Fruit fly (Drosophila melanogaster) whole organism, embryonic: Measurements from ENCODE around the gene dbo.

Source experiments
- Bgb ChIP-seq: fragments of 200-800 bp; sonication (Bioruptor generic); IDR thresholded peaks from 2 replicates; pipeline ENCODE4 v1.3.6; 2022; ENCODE audit warnings: missing biosample characterization, missing genetic modification characterization; ENCODE audit not compliant: partially characterized antibody
- BtbVII ChIP-seq: fragments of 200-800 bp; sonication (Bioruptor generic); optimal IDR thresholded peaks from 3 replicates; lab custom pipeline; 2017; ENCODE audit warnings: missing biosample characterization, mild to moderate bottlenecking, missing genetic modification characterization
- CG12299 ChIP-seq: fragments of 200-800 bp; sonication (Bioruptor generic); optimal IDR thresholded peaks from 2 replicates; lab custom pipeline; 2018; ENCODE audit warnings: missing biosample characterization, mild to moderate bottlenecking, missing genetic modification characterization
- CG13123 ChIP-seq: fragments of 200-800 bp; sonication (Bioruptor generic); optimal IDR thresholded peaks from 2 replicates; lab custom pipeline; 2016; ENCODE audit warnings: missing biosample characterization, missing genetic modification characterization
- CG14050 ChIP-seq: fragments of 200-800 bp; sonication (Bioruptor generic); IDR thresholded peaks from 3 replicates; pipeline ENCODE4 v1.3.6; 2022; ENCODE audit warnings: missing biosample characterization, missing genetic modification characterization
- CG14965 ChIP-seq: fragments of 200-800 bp; sonication (Bioruptor generic); optimal IDR thresholded peaks from 2 replicates; lab custom pipeline; 2016; ENCODE audit warnings: missing biosample characterization, missing genetic modification characterization, borderline replicate concordance
- CG16813 ChIP-seq: fragments of 200-800 bp; sonication (Bioruptor generic); IDR thresholded peaks from 3 replicates; pipeline ENCODE4 v1.3.6; 2022; ENCODE audit warnings: missing biosample characterization, missing genetic modification characterization; ENCODE audit not compliant: partially characterized antibody
- CG16863 ChIP-seq: fragments of 200-800 bp; sonication (Bioruptor generic); optimal IDR thresholded peaks from 3 replicates; lab custom pipeline; 2016; ENCODE audit warnings: missing biosample characterization, missing genetic modification characterization
- CG17361 ChIP-seq: fragments of 200-800 bp; sonication (Bioruptor generic); IDR thresholded peaks from 3 replicates; pipeline ENCODE4 v1.3.6; 2022; ENCODE audit warnings: missing biosample characterization, missing genetic modification characterization
- CG1792 ChIP-seq: fragments of 200-800 bp; sonication (Bioruptor generic); optimal IDR thresholded peaks from 2 replicates; lab custom pipeline; 2016; ENCODE audit warnings: missing biosample characterization, missing genetic modification characterization
- CG18011 ChIP-seq: fragments of 200-800 bp; sonication (Bioruptor generic); optimal IDR thresholded peaks from 2 replicates; lab custom pipeline; 2017; ENCODE audit warnings: missing biosample characterization, missing genetic modification characterization, mild to moderate bottlenecking, moderate library complexity, missing genotype
- CG31388 ChIP-seq: fragments of 200-800 bp; sonication (Bioruptor generic); optimal IDR thresholded peaks from 2 replicates; lab custom pipeline; 2016; ENCODE audit warnings: missing biosample characterization, missing genetic modification characterization
- CG33213 ChIP-seq: fragments of 200-800 bp; sonication (Bioruptor generic); optimal IDR thresholded peaks from 3 replicates; lab custom pipeline; 2016; ENCODE audit warnings: missing biosample characterization, missing genetic modification characterization
- CG33557 ChIP-seq: fragments of 200-800 bp; sonication (Bioruptor generic); optimal IDR thresholded peaks from 2 replicates; lab custom pipeline; 2019; ENCODE audit warnings: missing biosample characterization, mild to moderate bottlenecking, missing genetic modification characterization, moderate library complexity
- CG6272 ChIP-seq: fragments of 200-800 bp; sonication (Bioruptor generic); IDR thresholded peaks from 2 replicates; pipeline ENCODE4 v1.3.6; 2022; ENCODE audit warnings: missing biosample characterization, missing genetic modification characterization
- CG6765 ChIP-seq: fragments of 200-800 bp; sonication (Bioruptor generic); optimal IDR thresholded peaks from 3 replicates; lab custom pipeline; 2017; ENCODE audit warnings: missing biosample characterization, mild to moderate bottlenecking, missing genetic modification characterization
- D19A ChIP-seq: fragments of 200-800 bp; optimal IDR thresholded peaks from 3 replicates; lab custom pipeline; 2019; ENCODE audit warnings: missing biosample characterization, mild to moderate bottlenecking, missing genetic modification characterization, moderate library complexity
- Deaf1 ChIP-seq: fragments of 200-800 bp; optimal IDR thresholded peaks from 3 replicates; lab custom pipeline; 2019; ENCODE audit warnings: missing biosample characterization, mild to moderate bottlenecking, missing genetic modification characterization, moderate library complexity
- Doc2 ChIP-seq: fragments of 200-800 bp; sonication (Bioruptor generic); IDR thresholded peaks from 2 replicates; pipeline ENCODE4 v1.3.6; 2022; ENCODE audit warnings: missing biosample characterization, missing genetic modification characterization
- Ets65A ChIP-seq: fragments of 200-800 bp; sonication (Bioruptor generic); peaks from one replicate; lab custom pipeline; 2016; ENCODE audit warnings: missing biosample characterization, missing genetic modification characterization
- Hr39 ChIP-seq: fragments of >200 bp; optimal IDR thresholded peaks from 2 replicates; lab custom pipeline; 2017
- Lhr ChIP-seq: fragments of 200-800 bp; sonication (Bioruptor generic); optimal IDR thresholded peaks from 3 replicates; lab custom pipeline; 2017; ENCODE audit warnings: mild to moderate bottlenecking, missing biosample characterization, missing genetic modification reagents, missing genetic modification characterization
- MESR4 ChIP-seq: fragments of 200-800 bp; sonication (Bioruptor generic); optimal IDR thresholded peaks from 2 replicates; lab custom pipeline; 2018; ENCODE audit warnings: missing biosample characterization, mild to moderate bottlenecking, missing genetic modification characterization, moderate library complexity
- Nf-YA ChIP-seq: fragments of 200-800 bp; sonication (Bioruptor generic); IDR thresholded peaks from 2 replicates; pipeline ENCODE4 v1.3.6; 2022; ENCODE audit warnings: missing biosample characterization, missing genetic modification characterization
- PHDP ChIP-seq: fragments of 200-800 bp; sonication (Bioruptor generic); optimal IDR thresholded peaks from 3 replicates; lab custom pipeline; 2018; ENCODE audit warnings: missing biosample characterization, mild to moderate bottlenecking, missing genetic modification characterization, moderate library complexity
- Pdp1 ChIP-seq, 2 experiments: fragments of 200-800 bp; sonication (Bioruptor generic); optimal IDR thresholded peaks; 3 replicates each; lab custom pipeline; 2016; ENCODE audit warnings: missing biosample characterization in 2 of 2, missing genetic modification characterization in 2 of 2, mild to moderate bottlenecking in 1 of 2, moderate library complexity in 1 of 2
- Sox102F ChIP-seq: fragments of 200-800 bp; sonication (Bioruptor generic); optimal IDR thresholded peaks from 2 replicates; lab custom pipeline; 2018; ENCODE audit warnings: missing biosample characterization, mild to moderate bottlenecking, missing genetic modification characterization, moderate library complexity
- Spps ChIP-seq: fragments of 200-800 bp; sonication (Bioruptor generic); optimal IDR thresholded peaks from 2 replicates; lab custom pipeline; 2018; ENCODE audit warnings: missing biosample characterization, mild to moderate bottlenecking, missing genetic modification characterization
- Taf1 ChIP-seq: fragments of 200-800 bp; sonication (Bioruptor generic); IDR thresholded peaks from 2 replicates; pipeline ENCODE4 v1.3.6; 2022; ENCODE audit warnings: missing biosample characterization, missing genetic modification characterization
- az2 ChIP-seq: fragments of 200-800 bp; sonication (Bioruptor generic); optimal IDR thresholded peaks from 3 replicates; lab custom pipeline; 2016; ENCODE audit warnings: missing biosample characterization, missing genetic modification characterization
- bab2 ChIP-seq: fragments of 200-800 bp; sonication (Bioruptor generic); optimal IDR thresholded peaks from 2 replicates; lab custom pipeline; 2016; ENCODE audit warnings: missing biosample characterization, missing genetic modification characterization
- bbx ChIP-seq: fragments of 200-800 bp; sonication (Bioruptor generic); IDR thresholded peaks from 2 replicates; pipeline ENCODE4 v1.3.6; 2022; ENCODE audit warnings: missing biosample characterization, missing genetic modification characterization; ENCODE audit not compliant: partially characterized antibody
- bcd ChIP-seq: fragments of 200-800 bp; sonication (Bioruptor generic); optimal IDR thresholded peaks from 2 replicates; lab custom pipeline; 2017; ENCODE audit warnings: missing biosample characterization, mild to moderate bottlenecking, missing genetic modification characterization
- chif ChIP-seq, 2 experiments: fragments of 200-800 bp; sonication (Bioruptor generic); optimal IDR thresholded peaks; 3 replicates each; lab custom pipeline; 2016; ENCODE audit warnings: missing biosample characterization in 2 of 2, missing genetic modification characterization in 2 of 2
- ci ChIP-seq: fragments of 200-800 bp; sonication (Bioruptor generic); IDR thresholded peaks from 3 replicates; pipeline ENCODE4 v1.3.6; 2022; ENCODE audit warnings: missing biosample characterization, missing genetic modification characterization
- cwo ChIP-seq: fragments of 200-800 bp; sonication (Bioruptor generic); optimal IDR thresholded peaks from 3 replicates; lab custom pipeline; 2017; ENCODE audit warnings: missing biosample characterization, missing genetic modification characterization, mild to moderate bottlenecking, moderate library complexity, missing genetic modification reagents
- da ChIP-seq: fragments of 200-800 bp; sonication (Bioruptor generic); optimal IDR thresholded peaks from 2 replicates; lab custom pipeline; 2016; ENCODE audit warnings: missing biosample characterization, missing genetic modification characterization
- fd64A ChIP-seq: fragments of 200-800 bp; sonication (Bioruptor generic); optimal IDR thresholded peaks from 3 replicates; lab custom pipeline; 2018; ENCODE audit warnings: missing biosample characterization, mild to moderate bottlenecking, missing genetic modification characterization
- fru ChIP-seq: fragments of >200 bp; optimal IDR thresholded peaks from 2 replicates; lab custom pipeline; 2017
- ind ChIP-seq: fragments of 200-800 bp; sonication (Bioruptor generic); optimal IDR thresholded peaks from 3 replicates; lab custom pipeline; 2016; ENCODE audit warnings: missing biosample characterization, missing genetic modification characterization
- lab ChIP-seq: fragments of 200-800 bp; sonication (Bioruptor generic); optimal IDR thresholded peaks from 3 replicates; lab custom pipeline; 2017; ENCODE audit warnings: missing biosample characterization, missing genetic modification characterization, mild to moderate bottlenecking, moderate library complexity, missing genetic modification reagents
- lov ChIP-seq, 2 experiments: fragments of 200-800 bp in 1 of 2; fragments of >200 bp in 1 of 2; sonication (Bioruptor generic) in 1 of 2; IDR thresholded peaks in 1 of 2; optimal IDR thresholded peaks in 1 of 2; 2 replicates in 1 of 2; 3 replicates in 1 of 2; pipeline versions ENCODE4 v1.3.6 to Lab custom; 2017 to 2022; ENCODE audit warnings: missing biosample characterization in 1 of 2, missing genetic modification characterization in 1 of 2
- onecut ChIP-seq: fragments of 200-800 bp; sonication (Bioruptor generic); IDR thresholded peaks from 2 replicates; pipeline ENCODE4 v1.3.6; 2022; ENCODE audit warnings: missing biosample characterization, missing genetic modification characterization
- org-1 ChIP-seq: fragments of 200-800 bp; sonication (Bioruptor generic); optimal IDR thresholded peaks from 2 replicates; lab custom pipeline; 2017; ENCODE audit warnings: missing biosample characterization, missing genetic modification characterization
- pros ChIP-seq: fragments of 200-800 bp; sonication (Bioruptor generic); optimal IDR thresholded peaks from 3 replicates; lab custom pipeline; 2019; ENCODE audit warnings: missing biosample characterization, mild to moderate bottlenecking, missing genetic modification characterization, moderate library complexity
- psq ChIP-seq: fragments of 200-800 bp; sonication (Bioruptor generic); optimal IDR thresholded peaks from 2 replicates; lab custom pipeline; 2017; ENCODE audit warnings: missing biosample characterization, missing genetic modification characterization
- ranshi ChIP-seq: fragments of 200-800 bp; sonication (Bioruptor generic); IDR thresholded peaks from 2 replicates; pipeline ENCODE4 v1.3.6; 2022; ENCODE audit warnings: missing biosample characterization, missing genetic modification characterization
- repo ChIP-seq: fragments of 200-800 bp; sonication (Bioruptor generic); optimal IDR thresholded peaks from 2 replicates; lab custom pipeline; 2016; ENCODE audit warnings: missing biosample characterization, missing genetic modification characterization
- sim ChIP-seq: fragments of 200-800 bp; sonication (Bioruptor generic); IDR thresholded peaks from 2 replicates; pipeline ENCODE4 v1.3.6; 2022; ENCODE audit warnings: missing biosample characterization, missing genetic modification characterization
- stc ChIP-seq: fragments of 200-800 bp; sonication (Bioruptor generic); IDR thresholded peaks from 2 replicates; pipeline ENCODE4 v1.3.6; 2022; ENCODE audit warnings: missing biosample characterization, missing genetic modification characterization
- wor ChIP-seq: fragments of 200-800 bp; sonication (Bioruptor generic); IDR thresholded peaks from 2 replicates; pipeline ENCODE4 v1.3.6; 2022; ENCODE audit warnings: missing biosample characterization, missing genetic modification characterization
- zf30C ChIP-seq: fragments of 200-800 bp; sonication (Bioruptor generic); optimal IDR thresholded peaks from 3 replicates; lab custom pipeline; 2018; ENCODE audit warnings: missing biosample characterization, mild to moderate bottlenecking, missing genetic modification characterization

Gene dbo

dm6 chr3L:15832146-15832545, 5.5 kb downstream of the dbo start, which contains the start of gene CG12713 (continued):
- TF ChIP-seq Sox102F (GFP tag; lab: Kevin White, UChicago), result no peak
- no peak for TF ChIP-seq Taf1 (GFP tag; lab: Robert Waterston, UW)
- TF ChIP-seq zf30C (GFP tag; lab: Kevin White, UChicago), result no peak
- TF ChIP-seq CG12299 (tag; lab: Kevin White, UChicago), result peak; percentile 38
- TF ChIP-seq bcd (GFP tag; lab: Kevin White, UChicago), result no peak
- TF ChIP-seq CG14050, result no peak
- no peak for TF ChIP-seq Doc2 (GFP tag; lab: Robert Waterston, UW)
- TF ChIP-seq wor, result no peak
- TF ChIP-seq CG13123 (GFP tag; lab: Kevin White, UChicago), result no peak
- no peak for TF ChIP-seq CG6765 (GFP tag; lab: Kevin White, UChicago)
- no peak for TF ChIP-seq org-1 (GFP tag; lab: Kevin White, UChicago)
- no peak for TF ChIP-seq cwo (GFP tag; lab: Kevin White, UChicago)
- TF ChIP-seq lab (GFP tag; lab: Kevin White, UChicago), result no peak
- no peak for TF ChIP-seq pros
- TF ChIP-seq CG17361 (GFP tag; lab: Robert Waterston, UW), result peak; percentile 51; the same call in 2 of the 3 replicates
- TF ChIP-seq D19A (tag; lab: Kevin White, UChicago), result peak; percentile 19
- TF ChIP-seq CG16813 (GFP tag; lab: Robert Waterston, UW), result peak; percentile 87
- no peak for TF ChIP-seq az2 (GFP tag; lab: Kevin White, UChicago)
- no peak for TF ChIP-seq Spps
- TF ChIP-seq Bgb (GFP tag; lab: Robert Waterston, UW), result peak; percentile 88
- TF ChIP-seq fru (lab: Kevin White, UChicago), result no peak
- peak; percentile 5 for TF ChIP-seq Ets65A (GFP tag; lab: Kevin White, UChicago)
- TF ChIP-seq ranshi, result no peak
- no peak for TF ChIP-seq CG31388 (GFP tag; lab: Kevin White, UChicago)
- peak; percentile 53 for TF ChIP-seq Lhr (GFP tag; lab: Kevin White, UChicago)
- TF ChIP-seq Hr39 (lab: Kevin White, UChicago), result no peak
- TF ChIP-seq PHDP, result peak; percentile 5
- no peak for TF ChIP-seq CG16863 (GFP tag; lab: Kevin White, UChicago)
- peak; percentile 84 for TF ChIP-seq bbx (GFP tag; lab: Robert Waterston, UW)
- TF ChIP-seq repo, result no peak
- TF ChIP-seq bab2 (GFP tag; lab: Kevin White, UChicago), result peak; percentile 3
- no peak for TF ChIP-seq Nf-YA
- no peak for TF ChIP-seq CG18011
- no peak for TF ChIP-seq ind (GFP tag; lab: Kevin White, UChicago)
- TF ChIP-seq psq, result no peak
- no peak for TF ChIP-seq Deaf1
- TF ChIP-seq da (GFP tag; lab: Kevin White, UChicago), result no peak
- no peak for TF ChIP-seq BtbVII (GFP tag; lab: Kevin White, UChicago)
- TF ChIP-seq stc (GFP tag; lab: Robert Waterston, UW), result no peak
- TF ChIP-seq onecut (GFP tag; lab: Robert Waterston, UW), result no peak
- no peak for TF ChIP-seq sim
- TF ChIP-seq fd64A (GFP tag; lab: Kevin White, UChicago), result no peak
- no peak for TF ChIP-seq CG14965 (GFP tag; lab: Kevin White, UChicago)
- TF ChIP-seq CG33557, result no peak
- TF ChIP-seq lov (optimal IDR thresholded peaks at IDR 0.05; lab: Kevin White, UChicago), result no peak
- TF ChIP-seq lov (GFP tag; IDR thresholded peaks at IDR 0.05; lab: Robert Waterston, UW), result no peak
- TF ChIP-seq CG6272, result no peak
- TF ChIP-seq CG33213 (GFP tag; lab: Kevin White, UChicago), result peak; percentile 36
- TF ChIP-seq MESR4 (GFP tag; lab: Kevin White, UChicago), result peak; percentile 21
- TF ChIP-seq Pdp1 (GFP tag; optimal IDR thresholded peaks at IDR 0.05; lab: Kevin White, UChicago), result peak in 1 of 2 experiments; percentile 62
- no peak for TF ChIP-seq ci (GFP tag; lab: Robert Waterston, UW)
- peak in 1 of 2 experiments; percentile 6 for TF ChIP-seq chif (GFP tag; optimal IDR thresholded peaks at IDR 0.05; lab: Kevin White, UChicago)
- no peak for TF ChIP-seq CG1792 (GFP tag; lab: Kevin White, UChicago)
